Fruit fly (Drosophila melanogaster): Measurements from ENCODE around the gene CG4598.

Gene CG4598

dm6 chr2L:9943521-9943920, 25.1 kb downstream of the CG4598 start:
- no peak for TF ChIP-seq tx (GFP tag; optimal IDR thresholded peaks at IDR 0.05)
- peak; percentile 39 for TF ChIP-seq ftz-f1 (GFP tag; optimal IDR thresholded peaks at IDR 0.05)
- TF ChIP-seq CG31365 (tag; optimal IDR thresholded peaks at IDR 0.05) = peak; percentile 29
- TF ChIP-seq CG3281 (GFP tag; optimal IDR thresholded peaks at IDR 0.05) = peak; percentile 2
- peak; percentile 30 for TF ChIP-seq CG13296 (GFP tag; optimal IDR thresholded peaks at IDR 0.05)
- TF ChIP-seq HmgZ (tag; optimal IDR thresholded peaks at IDR 0.05) = peak; percentile 57
- peak; percentile 92 for TF ChIP-seq sd (tag; optimal IDR thresholded peaks at IDR 0.05)
- no peak for TF ChIP-seq Mrtf (GFP tag; IDR thresholded peaks at IDR 0.05)
- TF ChIP-seq otp (GFP tag; IDR thresholded peaks at IDR 0.05) = no peak
- peak; percentile 75 for TF ChIP-seq sug (tag; optimal IDR thresholded peaks at IDR 0.05)
- TF ChIP-seq mirr (GFP tag; optimal IDR thresholded peaks at IDR 0.05) = peak; percentile 99
- peak in 1 of 2 experiments; percentile 32 for TF ChIP-seq Pdp1 (GFP tag; optimal IDR thresholded peaks at IDR 0.05)
- TF ChIP-seq D19A (tag; optimal IDR thresholded peaks at IDR 0.05) = peak; percentile 96
- TF ChIP-seq CG12219 (GFP tag; optimal IDR thresholded peaks at IDR 0.05) = peak; percentile 29
- no peak for TF ChIP-seq CG3847 (GFP tag; IDR thresholded peaks at IDR 0.05)
- peak; percentile 15 for TF ChIP-seq CG15514 (GFP tag; optimal IDR thresholded peaks at IDR 0.05)
- TF ChIP-seq CG2120 (GFP tag; optimal IDR thresholded peaks at IDR 0.05) = peak; percentile 59
- TF ChIP-seq sob (GFP tag; IDR thresholded peaks at IDR 0.05) = 0 out of 2 replicates have a peak, but pooled peaks have one; percentile 16
- peak; percentile 31 for TF ChIP-seq Meics (GFP tag; optimal IDR thresholded peaks at IDR 0.05)
- TF ChIP-seq CG32532 (GFP tag; IDR thresholded peaks at IDR 0.05) = peak; percentile 48; the same call in 1 of the 2 replicates
- TF ChIP-seq kay (GFP tag; optimal IDR thresholded peaks at IDR 0.05) = peak; percentile 56
- TF ChIP-seq Dek (tag; optimal IDR thresholded peaks at IDR 0.05) = peak; percentile 7
- peak; percentile 26 for TF ChIP-seq CG6813 (GFP tag; optimal IDR thresholded peaks at IDR 0.05)
- peak; percentile 59 for TF ChIP-seq cwo (GFP tag; optimal IDR thresholded peaks at IDR 0.05)
- TF ChIP-seq Lim3 (GFP tag; IDR thresholded peaks at IDR 0.05) = no peak
- peak; percentile 50 for TF ChIP-seq mam (GFP tag; optimal IDR thresholded peaks at IDR 0.05)
- peak; percentile 9 for TF ChIP-seq CG13894 (tag; optimal IDR thresholded peaks at IDR 0.05)
- TF ChIP-seq CG1603 (tag; optimal IDR thresholded peaks at IDR 0.05) = peak; percentile 22
- TF ChIP-seq chm (GFP tag; IDR thresholded peaks at IDR 0.05) = no peak
- TF ChIP-seq CG6689 (GFP tag; IDR thresholded peaks at IDR 0.05) = no peak
- no peak for TF ChIP-seq Bdp1 (GFP tag; optimal IDR thresholded peaks at IDR 0.05)
- peak; percentile 8 for TF ChIP-seq CG12659 (GFP tag; optimal IDR thresholded peaks at IDR 0.05)
- no peak for TF ChIP-seq CG2202 (tag; optimal IDR thresholded peaks at IDR 0.05)
- no peak for TF ChIP-seq Taf1 (GFP tag; IDR thresholded peaks at IDR 0.05)
- TF ChIP-seq gro (GFP tag; optimal IDR thresholded peaks at IDR 0.05) = peak; percentile 60
- no peak for TF ChIP-seq gcm (GFP tag; optimal IDR thresholded peaks at IDR 0.05)
- peak; percentile 97 for TF ChIP-seq exex (tag; optimal IDR thresholded peaks at IDR 0.05)
- peak; percentile 42 for TF ChIP-seq CG2678 (tag; optimal IDR thresholded peaks at IDR 0.05)
- no peak for TF ChIP-seq ems (GFP tag; optimal IDR thresholded peaks at IDR 0.05)
- peak; percentile 67 for TF ChIP-seq CG18599 (GFP tag; optimal IDR thresholded peaks at IDR 0.05)
- peak; percentile 18 for TF ChIP-seq her (GFP tag; optimal IDR thresholded peaks at IDR 0.05)
- TF ChIP-seq CG9876 (GFP tag; optimal IDR thresholded peaks at IDR 0.05) = no peak
- TF ChIP-seq CG12071 (GFP tag; optimal IDR thresholded peaks at IDR 0.05) = peak; percentile 8
- TF ChIP-seq Med (GFP tag) = peak; percentile 57
- no peak for TF ChIP-seq tll (GFP tag; optimal IDR thresholded peaks at IDR 0.05)
- 0 out of 3 replicates have a peak, but pooled peaks have one; percentile 14 for TF ChIP-seq CG11093 (GFP tag; IDR thresholded peaks at IDR 0.05)
- no peak for TF ChIP-seq CG8290 (GFP tag; optimal IDR thresholded peaks at IDR 0.05)
- TF ChIP-seq CG8290 (tag; optimal IDR thresholded peaks at IDR 0.05) = peak in 1 of 2 experiments; percentile 85
- no peak for TF ChIP-seq CG4328 (GFP tag; optimal IDR thresholded peaks at IDR 0.05)
- peak; percentile 52 for TF ChIP-seq CG10543 (GFP tag; optimal IDR thresholded peaks at IDR 0.05)
- TF ChIP-seq maf-S (GFP tag; optimal IDR thresholded peaks at IDR 0.05) = peak; percentile 3

Measured in whole organism, embryonic.